Worm (Caenorhabditis elegans): ENCODE data around the gene dyf-7.
A peak's percentile ranks its signal among the peaks of the same experiment; 100 is the strongest.

dyf-7 gene

DNA sequence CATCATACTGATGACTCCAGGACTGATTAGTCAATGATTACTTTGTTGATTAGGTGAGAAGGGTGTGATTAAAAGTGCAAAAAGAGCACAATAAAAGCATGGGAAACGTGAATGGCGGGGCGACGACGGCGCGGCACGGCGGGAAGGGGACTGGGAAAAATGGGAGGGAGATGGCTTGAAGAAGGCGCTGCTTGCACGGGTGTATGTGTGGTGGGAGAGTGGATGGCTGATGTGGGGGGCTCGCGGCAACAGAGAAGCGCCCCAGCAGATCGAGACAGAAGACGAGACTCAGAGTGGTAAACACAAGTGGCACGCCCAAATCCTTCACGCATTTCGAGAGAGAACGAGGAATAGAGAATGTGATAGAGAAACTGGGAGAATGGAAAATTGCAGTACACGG lies 39.3 kb downstream of the dyf-7 start, which contains the start of gene F15G9.5 (continued):
- TF ChIP-seq rbr-2 (tag; optimal IDR thresholded peaks at IDR 0.05) (peak; percentile 38), F37D6.2 (tag; optimal IDR thresholded peaks at IDR 0.05) (peak; percentile 15), aha-1 (tag) (peak; percentile 86), F26F4.8 (GFP tag; conservative IDR thresholded peaks at IDR 0.05) (no peak), sdz-12 (GFP tag; optimal IDR thresholded peaks at IDR 0.05) (no peak), daf-16 (GFP tag; optimal IDR thresholded peaks at IDR 0.05) (no peak), daf-16 (tag; optimal IDR thresholded peaks at IDR 0.05) (peak; percentile 33), ZK337.2 (GFP tag; IDR thresholded peaks at IDR 0.05) (no peak), ceh-44 (GFP tag; IDR thresholded peaks at IDR 0.05) (no peak), ces-1 (GFP tag; optimal IDR thresholded peaks at IDR 0.05) (no peak), mes-2 (tag; optimal IDR thresholded peaks at IDR 0.05; ENCODE audit: poor library complexity, severe bottlenecking) (no peak), daf-8 (GFP tag; IDR thresholded peaks at IDR 0.05) (no peak), aly-2 (tag; optimal IDR thresholded peaks at IDR 0.05) (no peak), Y5F2A.4 (GFP tag; optimal IDR thresholded peaks at IDR 0.05) (no peak), lin-38 (GFP tag; IDR thresholded peaks at IDR 0.05) (no peak), arid-1 (GFP tag; conservative IDR thresholded peaks at IDR 0.05) (no peak), Y75B8A.6 (GFP tag; IDR thresholded peaks at IDR 0.05) (no peak), ctbp-1 (GFP tag; IDR thresholded peaks at IDR 0.05) (0 out of 2 replicates have a peak, but pooled peaks have one; percentile 24), nhr-42 (GFP tag; IDR thresholded peaks at IDR 0.05) (no peak), ztf-7 (tag; optimal IDR thresholded peaks at IDR 0.05) (no peak), nhr-11 (tag; optimal IDR thresholded peaks at IDR 0.05) (no peak), dve-1 (tag; optimal IDR thresholded peaks at IDR 0.05; ENCODE audit: insufficient read depth) (no peak), egl-43 (GFP tag; IDR thresholded peaks at IDR 0.05) (peak; percentile 60; the same call in 1 of the 2 replicates), ceh-20 (GFP tag; IDR thresholded peaks at IDR 0.05) (no peak), F44E2.7 (GFP tag; IDR thresholded peaks at IDR 0.05) (no peak), vab-7 (GFP tag; IDR thresholded peaks at IDR 0.05) (no peak), dmd-9 (GFP tag; IDR thresholded peaks at IDR 0.05) (no peak), lin-39 (tag; optimal IDR thresholded peaks at IDR 0.05) (no peak), spr-3 (GFP tag; optimal IDR thresholded peaks at IDR 0.05) (no peak), Y48G9A.11 (GFP tag; IDR thresholded peaks at IDR 0.05) (no peak), skn-1 (tag; optimal IDR thresholded peaks at IDR 0.05) (no peak), ztf-11 (tag; optimal IDR thresholded peaks at IDR 0.05) (no peak), nhr-41 (GFP tag; IDR thresholded peaks at IDR 0.05) (no peak), ceh-32 (tag; optimal IDR thresholded peaks at IDR 0.05; ENCODE audit: poor library complexity) (no peak), Y105C5A.15 (GFP tag; IDR thresholded peaks at IDR 0.05) (no peak), ZK546.5 (tag; optimal IDR thresholded peaks at IDR 0.05) (no peak)

DNA sequence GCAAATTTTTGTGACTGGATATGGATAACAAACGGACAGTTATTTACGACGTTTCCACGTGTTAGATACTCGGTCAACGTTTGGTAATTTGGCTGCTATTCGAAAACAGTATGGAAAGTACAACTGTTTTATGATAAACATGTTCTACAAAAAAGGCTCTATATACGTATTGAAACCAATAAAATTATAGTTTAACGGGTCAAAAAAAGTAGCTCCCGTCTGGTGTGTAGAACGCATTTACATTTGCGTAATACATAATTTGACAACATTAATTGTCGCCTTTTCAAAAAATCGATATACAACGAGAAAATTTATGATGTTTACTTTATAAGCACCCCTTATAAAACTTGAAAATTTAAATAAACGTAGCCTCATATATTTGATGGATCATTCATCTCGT lies 43.6 kb downstream of the dyf-7 start:
- TF ChIP-seq aha-1 (tag): peak; percentile 91
- TF ChIP-seq madf-5 (GFP tag; IDR thresholded peaks at IDR 0.05): no peak
- TF ChIP-seq mdl-1 (tag; optimal IDR thresholded peaks at IDR 0.05): no peak

DNA sequence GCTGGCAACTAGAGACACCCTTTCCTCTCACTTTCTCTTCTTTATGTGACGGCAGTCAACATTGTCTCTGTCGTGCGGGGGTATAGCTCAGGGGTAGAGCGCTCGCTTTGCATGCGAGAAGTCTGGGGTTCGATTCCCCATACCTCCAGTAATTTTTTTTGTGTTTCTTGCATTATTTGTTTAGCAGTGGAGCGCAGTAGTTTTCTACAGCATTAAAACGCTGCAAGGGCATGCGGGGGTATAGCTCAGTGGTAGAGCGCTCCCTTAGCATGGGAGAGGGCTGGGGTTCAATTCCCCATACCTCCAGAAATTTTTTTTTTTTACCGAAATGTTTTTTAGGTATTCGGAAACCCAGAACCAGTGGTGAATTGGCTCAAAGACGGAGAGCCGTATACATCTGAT lies 45.1 kb downstream of the dyf-7 start:
- TF ChIP-seq egl-43 (GFP tag; IDR thresholded peaks at IDR 0.05) (peak; percentile 100), dpl-1 (GFP tag; optimal IDR thresholded peaks at IDR 0.05) (peak; percentile 19), Y5F2A.4 (GFP tag; optimal IDR thresholded peaks at IDR 0.05) (peak; percentile 93), cey-2 (tag; optimal IDR thresholded peaks at IDR 0.05; ENCODE audit: borderline replicate concordance, insufficient read depth) (peak; percentile 9), zfp-2 (tag; optimal IDR thresholded peaks at IDR 0.05) (peak; percentile 78), aha-1 (tag) (peak; percentile 99), daf-19 (GFP tag; conservative IDR thresholded peaks at IDR 0.05) (peak; percentile 97), ctbp-1 (GFP tag; IDR thresholded peaks at IDR 0.05) (peak; percentile 98), sdz-12 (GFP tag; optimal IDR thresholded peaks at IDR 0.05) (peak; percentile 96), F44E2.7 (GFP tag; IDR thresholded peaks at IDR 0.05) (peak; percentile 98), dmd-8 (GFP tag; IDR thresholded peaks at IDR 0.05) (peak; percentile 99), rbr-2 (tag; optimal IDR thresholded peaks at IDR 0.05) (peak; percentile 95), spr-3 (GFP tag; optimal IDR thresholded peaks at IDR 0.05) (peak; percentile 93), lin-38 (GFP tag; IDR thresholded peaks at IDR 0.05) (peak; percentile 91), nhr-41 (GFP tag; IDR thresholded peaks at IDR 0.05) (peak; percentile 94), F49E8.2 (tag; optimal IDR thresholded peaks at IDR 0.05; ENCODE audit: borderline replicate concordance) (peak; percentile 92), nhr-6 (tag; optimal IDR thresholded peaks at IDR 0.05) (peak; percentile 72), nhr-111 (GFP tag; optimal IDR thresholded peaks at IDR 0.05) (peak; percentile 96), dmd-6 (GFP tag; IDR thresholded peaks at IDR 0.05) (peak; percentile 93), arid-1 (GFP tag; conservative IDR thresholded peaks at IDR 0.05) (peak; percentile 97), nhr-28 (tag; optimal IDR thresholded peaks at IDR 0.05) (peak; percentile 69), nhr-42 (GFP tag; IDR thresholded peaks at IDR 0.05) (peak; percentile 93)
